Worm (Caenorhabditis elegans): ENCODE results near the gene F21A3.3.

- TF ChIP-seq ama-1 (optimal IDR thresholded peaks at IDR 0.05) (no peak), flt-1 (GFP tag; IDR thresholded peaks at IDR 0.05) (no peak), pes-1 (GFP tag; IDR thresholded peaks at IDR 0.05) (no peak), hmg-4 (GFP tag; optimal IDR thresholded peaks at IDR 0.05) (no peak), B0310.2 (tag; optimal IDR thresholded peaks at IDR 0.05) (no peak), hmbx-1 (tag; optimal IDR thresholded peaks at IDR 0.05) (no peak), ceh-13 (GFP tag; optimal IDR thresholded peaks at IDR 0.05) (no peak), tbx-37 (GFP tag; conservative IDR thresholded peaks at IDR 0.05) (no peak), sea-1 (GFP tag; conservative IDR thresholded peaks at IDR 0.05) (no peak)
Observed at ce11 chrV:15478597-15478996, 38.9 kb upstream of the F21A3.3 start, which contains the start of gene C06B8.2.

Data from whole organism, early embryonic.